Worm (Caenorhabditis elegans): ENCODE measurements around the gene C05C10.3.
A peak's percentile ranks its signal among the peaks of the same experiment; 100 is the strongest.

The C05C10.3 gene

ce11 chrII:9914999-9915398, 21.7 kb downstream of the C05C10.3 start, which contains the start of gene F26C11.3:
Gene F26C11.3 (minus strand): TSS chrII:9915099.
- TF ChIP-seq unc-62 (GFP tag; optimal IDR thresholded peaks at IDR 0.05 in 1 of 2) (no peak), unc-62 (tag; optimal IDR thresholded peaks at IDR 0.05) (no peak), lin-38 (GFP tag; IDR thresholded peaks at IDR 0.05) (no peak), zfp-3 (GFP tag; conservative IDR thresholded peaks at IDR 0.05) (no peak), fos-1 (tag; optimal IDR thresholded peaks at IDR 0.05) (no peak), nhr-25 (tag; optimal IDR thresholded peaks at IDR 0.05; ENCODE audit: borderline replicate concordance, insufficient read depth) (no peak), nhr-10 (tag; optimal IDR thresholded peaks at IDR 0.05) (no peak), nhr-48 (tag; optimal IDR thresholded peaks at IDR 0.05) (no peak), daf-12 (tag; optimal IDR thresholded peaks at IDR 0.05) (no peak), lir-3 (tag; optimal IDR thresholded peaks at IDR 0.05) (no peak), hlh-30 (tag; optimal IDR thresholded peaks at IDR 0.05; ENCODE audit: insufficient read depth) (no peak), madf-9 (GFP tag; conservative IDR thresholded peaks at IDR 0.05) (no peak), tag-97 (GFP tag; IDR thresholded peaks at IDR 0.05) (no peak)

- TF ChIP-seq unc-62 (GFP tag; optimal IDR thresholded peaks at IDR 0.05 in 1 of 2) (peak in 1 of 2 experiments; percentile 97), unc-62 (tag; optimal IDR thresholded peaks at IDR 0.05) (no peak), egl-43 (GFP tag; IDR thresholded peaks at IDR 0.05) (no peak)
These were observed 32.2 kb downstream of the C05C10.3 start for ce11 chrII:9904459-9904858.

- no peak for TF ChIP-seq ztf-7 (tag; optimal IDR thresholded peaks at IDR 0.05)
- no peak for TF ChIP-seq snpc-4 (tag; optimal IDR thresholded peaks at IDR 0.05)
- TF ChIP-seq Y105C5A.15 (GFP tag; IDR thresholded peaks at IDR 0.05) = no peak
- no peak for TF ChIP-seq hlh-30 (tag; optimal IDR thresholded peaks at IDR 0.05; ENCODE audit: insufficient read depth)
- no peak for TF ChIP-seq ceh-62 (tag; optimal IDR thresholded peaks at IDR 0.05)
- no peak for TF ChIP-seq sdz-12 (GFP tag; optimal IDR thresholded peaks at IDR 0.05)
- no peak for TF ChIP-seq ctbp-1 (GFP tag; IDR thresholded peaks at IDR 0.05)
- TF ChIP-seq gei-8 (GFP tag; optimal IDR thresholded peaks at IDR 0.05) = no peak
- no peak for TF ChIP-seq daf-19 (GFP tag; conservative IDR thresholded peaks at IDR 0.05)
- no peak for TF ChIP-seq skn-1 (tag; optimal IDR thresholded peaks at IDR 0.05)
- TF ChIP-seq duxl-1 (tag; optimal IDR thresholded peaks at IDR 0.05; ENCODE audit: poor library complexity) = no peak
- no peak for TF ChIP-seq madf-9 (GFP tag; conservative IDR thresholded peaks at IDR 0.05)
- no peak for TF ChIP-seq nhr-6 (tag; optimal IDR thresholded peaks at IDR 0.05)
- no peak for TF ChIP-seq zag-1 (tag; optimal IDR thresholded peaks at IDR 0.05)
- TF ChIP-seq lin-13 (GFP tag; optimal IDR thresholded peaks at IDR 0.05) = no peak
- TF ChIP-seq zfp-2 (tag; optimal IDR thresholded peaks at IDR 0.05) = no peak
- TF ChIP-seq madf-5 (GFP tag; IDR thresholded peaks at IDR 0.05) = no peak
These were observed 36.4 kb downstream of the C05C10.3 start, which contains the start of gene unc-4 for ce11 chrII:9900276-9900675. Gene unc-4 (minus strand): TSS chrII:9900376.

- TF ChIP-seq aha-1 (tag) = peak; percentile 91
- TF ChIP-seq nhr-11 (tag; optimal IDR thresholded peaks at IDR 0.05) = no peak
- TF ChIP-seq saeg-2 (GFP tag; IDR thresholded peaks at IDR 0.05) = no peak
- TF ChIP-seq ama-1 (optimal IDR thresholded peaks at IDR 0.05) = no peak
- no peak for TF ChIP-seq ceh-62 (tag; optimal IDR thresholded peaks at IDR 0.05)
- no peak for TF ChIP-seq F26F4.8 (GFP tag; conservative IDR thresholded peaks at IDR 0.05)
- no peak for TF ChIP-seq ztf-7 (tag; optimal IDR thresholded peaks at IDR 0.05)
These were observed 37.9 kb downstream of the C05C10.3 start for ce11 chrII:9898744-9899143.

- TF ChIP-seq daf-16 (GFP tag; optimal IDR thresholded peaks at IDR 0.05) = no peak
- peak; percentile 65 for TF ChIP-seq daf-16 (tag; optimal IDR thresholded peaks at IDR 0.05)
- no peak for TF ChIP-seq ama-1 (optimal IDR thresholded peaks at IDR 0.05)
- TF ChIP-seq ceh-62 (tag; optimal IDR thresholded peaks at IDR 0.05) = no peak
- no peak for TF ChIP-seq mep-1 (tag; optimal IDR thresholded peaks at IDR 0.05)
- TF ChIP-seq dmd-6 (GFP tag; IDR thresholded peaks at IDR 0.05) = peak; percentile 47
- TF ChIP-seq spr-3 (GFP tag; optimal IDR thresholded peaks at IDR 0.05) = no peak
- peak; percentile 13 for TF ChIP-seq pqm-1 (tag; optimal IDR thresholded peaks at IDR 0.05)
- peak; percentile 95 for TF ChIP-seq php-3 (GFP tag; IDR thresholded peaks at IDR 0.05)
- TF ChIP-seq dve-1 (tag; optimal IDR thresholded peaks at IDR 0.05; ENCODE audit: insufficient read depth) = peak; percentile 53
These were observed 41.5 kb downstream of the C05C10.3 start for ce11 chrII:9895173-9895572.

All from whole organism, L4 larva.